Fruit fly (Drosophila melanogaster) whole organism, embryonic: ENCODE data around the gene CG42784.
A peak's percentile ranks its signal among the peaks of the same experiment; 100 is the strongest.

Source experiments
- Aef1 ChIP-seq: fragments of 200-800 bp; sonication (Bioruptor generic); IDR thresholded peaks from 3 replicates; pipeline ENCODE4 v1.3.6; 2022; ENCODE audit warnings: missing biosample characterization, missing genetic modification characterization
- B-H1 ChIP-seq: fragments of 200-800 bp; sonication (Bioruptor generic); IDR thresholded peaks from 3 replicates; pipeline ENCODE4 v1.3.6; 2022; ENCODE audit warnings: missing biosample characterization, missing genetic modification characterization
- CG10462 ChIP-seq: fragments of 200-800 bp; sonication (Bioruptor generic); optimal IDR thresholded peaks from 2 replicates; lab custom pipeline; 2016; ENCODE audit warnings: missing biosample characterization, missing genetic modification characterization
- CG10979 ChIP-seq: fragments of 200-800 bp; sonication (Bioruptor generic); optimal IDR thresholded peaks from 2 replicates; lab custom pipeline; 2018; ENCODE audit warnings: missing biosample characterization, mild to moderate bottlenecking, missing genetic modification characterization, moderate library complexity
- CG11695 ChIP-seq: fragments of 200-800 bp; sonication (Bioruptor generic); IDR thresholded peaks from 3 replicates; pipeline ENCODE4 v1.3.6; 2022; ENCODE audit warnings: missing biosample characterization, missing genetic modification characterization
- CG11696 ChIP-seq: fragments of 200-800 bp; sonication (Bioruptor generic); IDR thresholded peaks from 2 replicates; pipeline ENCODE4 v1.3.6; 2022; ENCODE audit warnings: missing biosample characterization, missing genetic modification characterization
- CG1529 ChIP-seq: fragments of 200-800 bp; sonication (Bioruptor generic); optimal IDR thresholded peaks from 3 replicates; lab custom pipeline; 2018; ENCODE audit warnings: missing biosample characterization, missing genetic modification characterization
- CG16779 ChIP-seq: fragments of 200-800 bp; sonication (Bioruptor generic); IDR thresholded peaks from 2 replicates; pipeline ENCODE4 v1.3.6; 2022; ENCODE audit warnings: missing biosample characterization, missing genetic modification characterization
- CG16815 ChIP-seq: fragments of 200-800 bp; sonication (Bioruptor generic); optimal IDR thresholded peaks from 3 replicates; lab custom pipeline; 2017; ENCODE audit warnings: missing biosample characterization, mild to moderate bottlenecking, missing genetic modification characterization
- CG17802 ChIP-seq: fragments of 200-800 bp; sonication (Bioruptor generic); optimal IDR thresholded peaks from 2 replicates; lab custom pipeline; 2018; ENCODE audit warnings: missing biosample characterization, mild to moderate bottlenecking, missing genetic modification characterization, moderate library complexity
- CG18011 ChIP-seq: fragments of 200-800 bp; sonication (Bioruptor generic); optimal IDR thresholded peaks from 2 replicates; lab custom pipeline; 2017; ENCODE audit warnings: missing biosample characterization, missing genetic modification characterization, mild to moderate bottlenecking, moderate library complexity, missing genotype
- CG18262 ChIP-seq: fragments of 200-800 bp; optimal IDR thresholded peaks from 3 replicates; lab custom pipeline; 2019; ENCODE audit warnings: missing biosample characterization, mild to moderate bottlenecking, missing genetic modification characterization, moderate library complexity
- CG30020 ChIP-seq: fragments of 200-800 bp; optimal IDR thresholded peaks from 2 replicates; lab custom pipeline; 2019; ENCODE audit warnings: missing biosample characterization, mild to moderate bottlenecking, missing genetic modification characterization, moderate library complexity
- CG33557 ChIP-seq: fragments of 200-800 bp; sonication (Bioruptor generic); optimal IDR thresholded peaks from 2 replicates; lab custom pipeline; 2019; ENCODE audit warnings: missing biosample characterization, mild to moderate bottlenecking, missing genetic modification characterization, moderate library complexity
- CG3847 ChIP-seq: fragments of 200-800 bp; sonication (Bioruptor generic); IDR thresholded peaks from 2 replicates; pipeline ENCODE4 v1.3.6; 2022; ENCODE audit warnings: missing biosample characterization, missing genetic modification characterization
- CG4328 ChIP-seq: fragments of 200-800 bp; sonication (Bioruptor generic); optimal IDR thresholded peaks from 3 replicates; lab custom pipeline; 2017; ENCODE audit warnings: missing biosample characterization, missing genetic modification reagents, missing genetic modification characterization
- CG4360 ChIP-seq: fragments of 200-800 bp; sonication (Bioruptor generic); IDR thresholded peaks from 2 replicates; pipeline ENCODE4 v1.3.6; 2022; ENCODE audit warnings: missing biosample characterization, missing genetic modification characterization
- CG6689 ChIP-seq: fragments of 200-800 bp; sonication (Bioruptor generic); IDR thresholded peaks from 2 replicates; pipeline ENCODE4 v1.3.6; 2022; ENCODE audit warnings: missing biosample characterization, missing genetic modification characterization
- Camta ChIP-seq: fragments of 200-800 bp; sonication (Bioruptor generic); optimal IDR thresholded peaks from 2 replicates; lab custom pipeline; 2016; ENCODE audit warnings: missing biosample characterization, missing genetic modification characterization
- CrebB ChIP-seq: fragments of 200-800 bp; sonication (Bioruptor generic); optimal IDR thresholded peaks from 3 replicates; lab custom pipeline; 2018; ENCODE audit warnings: missing biosample characterization, mild to moderate bottlenecking, missing genetic modification characterization
- D19B ChIP-seq: fragments of 200-800 bp; sonication (Bioruptor generic); optimal IDR thresholded peaks from 2 replicates; lab custom pipeline; 2017; ENCODE audit warnings: missing biosample characterization, mild to moderate bottlenecking, missing genetic modification characterization
- Dfd ChIP-seq, 2 experiments: fragments of >200 bp; optimal IDR thresholded peaks; 2 replicates each; lab custom pipeline; 2017; ENCODE audit warnings: missing biosample characterization in 2 of 2, missing genetic modification characterization in 2 of 2
- Dll ChIP-seq: fragments of 200-800 bp; sonication (Bioruptor generic); IDR thresholded peaks from 4 replicates; pipeline ENCODE4 v1.3.6; 2022; ENCODE audit warnings: missing biosample characterization, missing genetic modification characterization; ENCODE audit not compliant: partially characterized antibody
- HmgD ChIP-seq: fragments of 200-800 bp; sonication (Bioruptor generic); optimal IDR thresholded peaks from 3 replicates; lab custom pipeline; 2016; ENCODE audit warnings: missing biosample characterization, missing genetic modification characterization
- Hmr ChIP-seq: fragments of 200-800 bp; sonication (Bioruptor generic); optimal IDR thresholded peaks from 3 replicates; lab custom pipeline; 2017; ENCODE audit warnings: mild to moderate bottlenecking, missing biosample characterization, missing genetic modification reagents, missing genetic modification characterization
- Opbp ChIP-seq: fragments of 200-800 bp; sonication (Bioruptor generic); IDR thresholded peaks from 3 replicates; pipeline ENCODE4 v1.3.6; 2022; ENCODE audit warnings: missing biosample characterization, missing genetic modification characterization; ENCODE audit not compliant: partially characterized antibody
- Spps ChIP-seq: fragments of 200-800 bp; sonication (Bioruptor generic); optimal IDR thresholded peaks from 2 replicates; lab custom pipeline; 2018; ENCODE audit warnings: missing biosample characterization, mild to moderate bottlenecking, missing genetic modification characterization
- Taf1 ChIP-seq: fragments of 200-800 bp; sonication (Bioruptor generic); IDR thresholded peaks from 2 replicates; pipeline ENCODE4 v1.3.6; 2022; ENCODE audit warnings: missing biosample characterization, missing genetic modification characterization
- ato ChIP-seq: fragments of 200-800 bp; sonication (Bioruptor generic); IDR thresholded peaks from 2 replicates; pipeline ENCODE4 v1.3.6; 2022; ENCODE audit warnings: missing biosample characterization, missing genetic modification characterization; ENCODE audit not compliant: partially characterized antibody
- cad ChIP-seq: fragments of >200 bp; optimal IDR thresholded peaks from 2 replicates; lab custom pipeline; 2017; ENCODE audit warnings: missing biosample characterization, missing genetic modification characterization
- dan ChIP-seq: fragments of 200-800 bp; sonication (Bioruptor generic); IDR thresholded peaks from 2 replicates; pipeline ENCODE4 v1.3.6; 2022; ENCODE audit warnings: missing biosample characterization, missing genetic modification characterization
- eve ChIP-seq, 2 experiments: fragments of >200 bp; optimal IDR thresholded peaks; 2 replicates each; lab custom pipeline; 2017; ENCODE audit warnings: missing biosample characterization in 2 of 2, missing genetic modification characterization in 2 of 2
- ewg ChIP-seq: fragments of 200-800 bp; sonication (Bioruptor generic); optimal IDR thresholded peaks from 3 replicates; lab custom pipeline; 2017; ENCODE audit warnings: mild to moderate bottlenecking, missing biosample characterization, missing genetic modification reagents, missing genetic modification characterization
- eyg ChIP-seq: fragments of 200-800 bp; sonication (Bioruptor generic); optimal IDR thresholded peaks from 3 replicates; lab custom pipeline; 2016; ENCODE audit warnings: missing biosample characterization, missing genetic modification characterization
- gem ChIP-seq: fragments of 200-800 bp; sonication (Bioruptor generic); optimal IDR thresholded peaks from 2 replicates; lab custom pipeline; 2019; ENCODE audit warnings: missing biosample characterization, mild to moderate bottlenecking, missing genetic modification characterization, moderate library complexity
- grau ChIP-seq: fragments of 200-800 bp; optimal IDR thresholded peaks from 3 replicates; lab custom pipeline; 2019; ENCODE audit warnings: missing biosample characterization, mild to moderate bottlenecking, missing genetic modification characterization, moderate library complexity
- lilli ChIP-seq: fragments of 200-800 bp; sonication (Bioruptor generic); optimal IDR thresholded peaks from 3 replicates; lab custom pipeline; 2016; ENCODE audit warnings: missing biosample characterization, missing genetic modification characterization
- lola ChIP-seq, 3 experiments: fragments of >200 bp in 2 of 3; fragments of 200-800 bp in 1 of 3; sonication (Bioruptor generic) in 1 of 3; optimal IDR thresholded peaks; 2 replicates each; lab custom pipeline; 2017 to 2019; ENCODE audit warnings: missing biosample characterization in 3 of 3, missing genetic modification characterization in 3 of 3, mild to moderate bottlenecking in 1 of 3, moderate library complexity in 1 of 3
- mld ChIP-seq: fragments of 200-800 bp; sonication (Bioruptor generic); IDR thresholded peaks from 3 replicates; pipeline ENCODE4 v1.3.6; 2022; ENCODE audit warnings: missing biosample characterization, missing genetic modification characterization; ENCODE audit not compliant: partially characterized antibody
- pan ChIP-seq, 4 experiments: fragments of >200 bp in 3 of 4; fragments of 200-800 bp in 1 of 4; sonication (Bioruptor generic) in 1 of 4; optimal IDR thresholded peaks in 3 of 4; IDR thresholded peaks in 1 of 4; 2 replicates each; pipeline versions ENCODE4 v1.3.6 to Lab custom; 2017 to 2022; ENCODE audit warnings: missing biosample characterization in 2 of 4, missing genetic modification characterization in 2 of 4, mixed read lengths in 1 of 4
- pita ChIP-seq: fragments of 200-800 bp; sonication (Bioruptor generic); optimal IDR thresholded peaks from 2 replicates; lab custom pipeline; 2017; ENCODE audit warnings: missing biosample characterization, mild to moderate bottlenecking, missing genetic modification characterization
- sd ChIP-seq: fragments of 200-800 bp; sonication (Bioruptor generic); optimal IDR thresholded peaks from 3 replicates; lab custom pipeline; 2018; ENCODE audit warnings: missing biosample characterization, mild to moderate bottlenecking, missing genetic modification characterization, moderate library complexity
- slou ChIP-seq: fragments of 200-800 bp; sonication (Bioruptor generic); optimal IDR thresholded peaks from 3 replicates; lab custom pipeline; 2016; ENCODE audit warnings: missing biosample characterization, missing genetic modification characterization
- sna ChIP-seq: fragments of 200-800 bp; sonication (Bioruptor generic); IDR thresholded peaks from 2 replicates; pipeline ENCODE4 v1.3.6; 2022; ENCODE audit warnings: missing biosample characterization, missing genetic modification characterization; ENCODE audit not compliant: partially characterized antibody
- tin ChIP-seq: fragments of 200-800 bp; sonication (Bioruptor generic); optimal IDR thresholded peaks from 3 replicates; lab custom pipeline; 2016; ENCODE audit warnings: missing biosample characterization, missing genetic modification characterization
- trh ChIP-seq: fragments of 200-800 bp; sonication (Bioruptor generic); optimal IDR thresholded peaks from 2 replicates; lab custom pipeline; 2016; ENCODE audit warnings: missing biosample characterization, missing genetic modification characterization
- twi ChIP-seq: fragments of 200-800 bp; optimal IDR thresholded peaks from 2 replicates; lab custom pipeline; 2019; ENCODE audit warnings: missing biosample characterization, mild to moderate bottlenecking, missing genetic modification characterization, moderate library complexity
- usp ChIP-seq: fragments of >200 bp; optimal IDR thresholded peaks from 2 replicates; lab custom pipeline; 2017; ENCODE audit warnings: missing biosample characterization, missing genetic modification characterization
- vnd ChIP-seq: fragments of 200-800 bp; sonication (Bioruptor generic); IDR thresholded peaks from 3 replicates; pipeline ENCODE4 v1.3.6; 2022; ENCODE audit warnings: missing biosample characterization, missing genetic modification characterization; ENCODE audit not compliant: partially characterized antibody

The CG42784 gene

DNA sequence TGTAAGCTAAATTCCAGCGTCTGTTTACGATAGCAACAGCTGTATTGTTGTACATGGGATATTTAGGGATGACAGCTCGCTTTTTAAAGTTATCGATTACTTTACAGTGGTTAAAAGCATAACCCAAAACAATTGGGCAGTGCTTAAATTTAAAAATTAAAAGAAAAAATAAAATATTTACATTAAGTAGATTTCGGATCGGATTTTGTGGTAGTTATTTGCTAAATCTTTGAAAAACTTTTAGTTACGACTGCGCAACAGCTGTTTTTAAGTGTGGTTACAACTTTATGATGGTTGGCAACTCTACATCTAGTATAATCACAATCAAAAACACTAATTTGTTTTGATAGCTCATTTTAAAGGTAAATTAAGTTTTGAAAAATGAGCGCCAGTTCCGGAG, 28.0 kb upstream of the CG42784 start, which contains the start of the genes Ing5 and CG7099 (continued):
- peak; percentile 98 for TF ChIP-seq Aef1 (GFP tag; lab: Robert Waterston, UW)
- TF ChIP-seq CG16779 (GFP tag; lab: Robert Waterston, UW): peak; percentile 95
- no peak for TF ChIP-seq Dfd (GFP tag; optimal IDR thresholded peaks at IDR 0.05; lab: Kevin White, UChicago)
- TF ChIP-seq CG3847 (GFP tag; lab: Robert Waterston, UW): peak; percentile 97
- TF ChIP-seq CG33557 (GFP tag; lab: Kevin White, UChicago): peak; percentile 91
- TF ChIP-seq Camta (GFP tag; lab: Kevin White, UChicago): peak; percentile 92
- peak; percentile 95 for TF ChIP-seq B-H1 (GFP tag; lab: Robert Waterston, UW)
- peak; percentile 77 for TF ChIP-seq Dll
- peak; percentile 95 for TF ChIP-seq CG18262
- peak; percentile 57; the same call in 1 of the 3 replicates for TF ChIP-seq vnd
- 0 out of 2 replicates have a peak, but pooled peaks have one; percentile 23 for TF ChIP-seq ato
- TF ChIP-seq trh (GFP tag; lab: Kevin White, UChicago): peak; percentile 92
- peak; percentile 92 for TF ChIP-seq Spps (tag; lab: Kevin White, UChicago)
- peak; percentile 97 for TF ChIP-seq slou (GFP tag; lab: Kevin White, UChicago)
- peak; percentile 93 for TF ChIP-seq ewg
- TF ChIP-seq mld (GFP tag; lab: Robert Waterston, UW): no peak
- TF ChIP-seq CG30020: peak; percentile 87
- peak; percentile 83 for TF ChIP-seq D19B
- no peak for TF ChIP-seq pan (optimal IDR thresholded peaks at IDR 0.05; lab: Kevin White, UChicago)
- peak in 1 of 2 experiments; percentile 97 for TF ChIP-seq pan (GFP tag; optimal IDR thresholded peaks at IDR 0.05 in 1 of 2, IDR thresholded peaks at IDR 0.05 in 1 of 2)
- peak; percentile 94 for TF ChIP-seq CG10979
- TF ChIP-seq tin (GFP tag; lab: Kevin White, UChicago): peak; percentile 97
- TF ChIP-seq usp: no peak
- peak; percentile 95 for TF ChIP-seq sd
- peak; percentile 95 for TF ChIP-seq CG10462 (GFP tag; lab: Kevin White, UChicago)
- TF ChIP-seq twi (tag; lab: Kevin White, UChicago): peak; percentile 93
- TF ChIP-seq eyg (GFP tag; lab: Kevin White, UChicago): peak; percentile 68
- TF ChIP-seq grau (tag; lab: Kevin White, UChicago): peak; percentile 95
- TF ChIP-seq CG1529 (GFP tag; lab: Kevin White, UChicago): peak; percentile 91
- no peak for TF ChIP-seq pita (GFP tag; lab: Kevin White, UChicago)
- TF ChIP-seq cad: no peak
- TF ChIP-seq CrebB: peak; percentile 89
- peak; percentile 96 for TF ChIP-seq CG6689
- peak; percentile 94 for TF ChIP-seq CG4328 (GFP tag; lab: Kevin White, UChicago)
- peak; percentile 65; the same call in 2 of the 3 replicates for TF ChIP-seq Opbp
- peak; percentile 94 for TF ChIP-seq Taf1 (GFP tag; lab: Robert Waterston, UW)
- TF ChIP-seq CG18011: peak; percentile 87
- TF ChIP-seq CG11696 (GFP tag; lab: Robert Waterston, UW): peak; percentile 82
- peak; percentile 99 for TF ChIP-seq gem (tag; lab: Kevin White, UChicago)
- peak in 1 of 3 experiments; percentile 94 for TF ChIP-seq lola (GFP tag; optimal IDR thresholded peaks at IDR 0.05; lab: Kevin White, UChicago)
- TF ChIP-seq CG17802 (tag; lab: Kevin White, UChicago): peak; percentile 87
- peak; percentile 67 for TF ChIP-seq sna
- peak; percentile 98 for TF ChIP-seq lilli (GFP tag; lab: Kevin White, UChicago)
- peak; percentile 94 for TF ChIP-seq CG11695 (GFP tag; lab: Robert Waterston, UW)
- peak; percentile 95 for TF ChIP-seq CG16815 (GFP tag; lab: Kevin White, UChicago)
- TF ChIP-seq CG4360: peak; percentile 79
- TF ChIP-seq Hmr (GFP tag; lab: Kevin White, UChicago): peak; percentile 94
- TF ChIP-seq eve (GFP tag; optimal IDR thresholded peaks at IDR 0.05; lab: Kevin White, UChicago): no peak
- peak; percentile 87 for TF ChIP-seq dan
- peak; percentile 60 for TF ChIP-seq HmgD
